Fruit fly (Drosophila melanogaster): ENCODE results near the gene CG33159.

Gene CG33159

DNA sequence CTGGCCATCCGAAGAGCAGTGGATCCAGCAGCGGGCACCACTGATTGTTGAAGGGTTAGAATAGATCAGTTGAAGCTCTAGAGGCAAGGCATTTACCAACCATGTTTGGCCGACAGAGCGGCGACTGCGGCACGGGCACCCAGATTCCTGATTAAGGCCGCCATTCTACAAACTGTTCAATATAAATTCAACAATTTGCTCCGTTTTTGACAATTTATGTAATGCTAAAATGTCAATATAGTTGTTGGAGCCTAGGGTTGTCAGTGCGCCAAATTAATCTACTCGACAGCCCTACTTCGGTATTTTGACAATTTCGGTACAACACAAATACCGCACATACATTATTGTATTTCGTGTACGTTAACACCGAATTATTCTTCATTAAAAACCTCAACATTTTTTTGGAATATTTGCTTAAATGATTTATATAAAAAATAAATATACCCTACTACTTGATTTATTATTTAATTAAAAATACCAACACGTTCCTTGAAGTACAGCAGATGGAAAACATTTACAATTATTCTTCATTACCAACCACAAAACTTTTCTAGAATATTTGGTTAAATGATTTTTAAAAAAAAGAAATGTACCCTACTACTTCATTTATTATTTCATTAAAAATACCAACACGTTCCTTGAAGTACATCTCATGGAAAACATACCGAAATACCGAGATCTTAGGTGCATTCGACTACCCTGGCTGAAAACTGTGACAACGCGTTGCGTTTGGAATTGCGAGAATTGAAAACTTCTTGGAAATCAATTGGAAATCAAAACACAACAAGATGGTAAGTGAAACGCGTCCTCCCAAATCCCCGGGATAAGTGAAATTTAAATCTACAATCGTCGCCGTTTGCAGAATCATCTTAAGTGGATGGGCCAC lies 44.7 kb downstream of the CG33159 start, which contains the start of the genes ND-30 and CG15812 (continued):
- no peak for TF ChIP-seq da (GFP tag; optimal IDR thresholded peaks at IDR 0.05)
- no peak for TF ChIP-seq PHDP (tag; optimal IDR thresholded peaks at IDR 0.05)
- TF ChIP-seq CG5953 (GFP tag; IDR thresholded peaks at IDR 0.05): no peak
- TF ChIP-seq Side (GFP tag; optimal IDR thresholded peaks at IDR 0.05): no peak
- TF ChIP-seq CG3995 (GFP tag; optimal IDR thresholded peaks at IDR 0.05): peak; percentile 95
- TF ChIP-seq twi (tag; optimal IDR thresholded peaks at IDR 0.05): no peak
- no peak for TF ChIP-seq wek (GFP tag; optimal IDR thresholded peaks at IDR 0.05)
- TF ChIP-seq YL-1 (GFP tag; optimal IDR thresholded peaks at IDR 0.05): peak; percentile 41
- TF ChIP-seq CG9437 (GFP tag; optimal IDR thresholded peaks at IDR 0.05): peak; percentile 34
- TF ChIP-seq CG9932 (GFP tag; IDR thresholded peaks at IDR 0.05): 0 out of 2 replicates have a peak, but pooled peaks have one; percentile 16
- TF ChIP-seq nerfin-1 (tag; optimal IDR thresholded peaks at IDR 0.05): peak; percentile 3
- TF ChIP-seq CG8089 (GFP tag; optimal IDR thresholded peaks at IDR 0.05): no peak
- TF ChIP-seq CG30403 (GFP tag; optimal IDR thresholded peaks at IDR 0.05): peak; percentile 59
- TF ChIP-seq dpn (GFP tag; optimal IDR thresholded peaks at IDR 0.05): peak in 1 of 2 experiments; percentile 1
- no peak for TF ChIP-seq Adf1 (GFP tag; IDR thresholded peaks at IDR 0.05)
- peak; percentile 60 for TF ChIP-seq Ets65A (GFP tag)
- no peak for TF ChIP-seq Abd-B (GFP tag; optimal IDR thresholded peaks at IDR 0.05)
- TF ChIP-seq CG8281 (tag; optimal IDR thresholded peaks at IDR 0.05): peak; percentile 60
- TF ChIP-seq ttk (GFP tag; IDR thresholded peaks at IDR 0.05): no peak
- no peak for TF ChIP-seq Blimp-1 (GFP tag; optimal IDR thresholded peaks at IDR 0.05)
- 0 out of 2 replicates have a peak, but pooled peaks have one; percentile 23 for TF ChIP-seq seq (GFP tag; IDR thresholded peaks at IDR 0.05)
- no peak for TF ChIP-seq CG13287 (GFP tag; IDR thresholded peaks at IDR 0.05; ENCODE audit: partially characterized antibody)
- TF ChIP-seq sug (tag; optimal IDR thresholded peaks at IDR 0.05): peak; percentile 30
- TF ChIP-seq E2f2 (GFP tag; IDR thresholded peaks at IDR 0.05): 0 out of 2 replicates have a peak, but pooled peaks have one; percentile 13
- TF ChIP-seq bowl (GFP tag; IDR thresholded peaks at IDR 0.05): no peak
- TF ChIP-seq CG14667 (GFP tag; IDR thresholded peaks at IDR 0.05): no peak
- no peak for TF ChIP-seq emc (GFP tag; optimal IDR thresholded peaks at IDR 0.05)
- no peak for TF ChIP-seq fd64A (GFP tag; optimal IDR thresholded peaks at IDR 0.05)
- TF ChIP-seq schlank (tag; optimal IDR thresholded peaks at IDR 0.05): no peak
- TF ChIP-seq CrebB (tag; optimal IDR thresholded peaks at IDR 0.05): no peak
- TF ChIP-seq tup (GFP tag; optimal IDR thresholded peaks at IDR 0.05): no peak
- TF ChIP-seq Hey (tag; optimal IDR thresholded peaks at IDR 0.05): no peak
- TF ChIP-seq inv (GFP tag; IDR thresholded peaks at IDR 0.05; ENCODE audit: partially characterized antibody): no peak
- no peak for TF ChIP-seq Dek (tag; optimal IDR thresholded peaks at IDR 0.05)
- 0 out of 4 replicates have a peak, but pooled peaks have one; percentile 14 for TF ChIP-seq Dll (GFP tag; IDR thresholded peaks at IDR 0.05; ENCODE audit: partially characterized antibody)

DNA sequence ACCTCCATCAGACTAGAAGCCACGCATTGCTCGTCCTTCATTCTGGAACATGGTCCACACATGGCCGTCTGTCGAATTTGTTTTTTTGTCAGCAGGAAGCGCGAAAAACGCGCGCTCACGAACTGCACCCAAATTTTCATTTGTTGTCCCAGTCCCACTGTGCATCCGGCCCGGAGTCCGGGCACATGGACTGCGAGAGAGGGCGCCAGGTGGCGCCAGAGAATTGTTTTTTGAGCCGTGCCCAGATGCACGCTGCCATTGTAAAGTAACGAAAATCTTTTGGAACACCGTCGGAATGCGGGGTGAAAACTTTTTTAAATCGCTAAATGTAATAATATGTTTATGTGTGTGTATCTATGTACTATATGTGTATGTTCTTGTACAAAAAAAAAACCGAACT lies 46.6 kb downstream of the CG33159 start:
- TF ChIP-seq ttk (GFP tag; IDR thresholded peaks at IDR 0.05) (no peak), CG3847 (GFP tag; IDR thresholded peaks at IDR 0.05) (no peak), CG14667 (GFP tag; IDR thresholded peaks at IDR 0.05) (no peak), NfI (GFP tag; optimal IDR thresholded peaks at IDR 0.05) (no peak), pzg (GFP tag; optimal IDR thresholded peaks at IDR 0.05) (no peak)
